Fruit fly (Drosophila melanogaster): Measurements from ENCODE around the gene CG6763.

Gene CG6763

dm6 chr3R:23327707-23328106, 43.9 kb downstream of the CG6763 start:
- TF ChIP-seq CG12605 (GFP tag; IDR thresholded peaks at IDR 0.05) (no peak), CG13204 (GFP tag; optimal IDR thresholded peaks at IDR 0.05) (no peak), CG14655 (GFP tag; optimal IDR thresholded peaks at IDR 0.05) (no peak), Ets98B (GFP tag; IDR thresholded peaks at IDR 0.05) (no peak), gl (tag; optimal IDR thresholded peaks at IDR 0.05) (no peak), CG32121 (GFP tag; IDR thresholded peaks at IDR 0.05) (no peak), CG9948 (tag; optimal IDR thresholded peaks at IDR 0.05) (no peak), CG17806 (tag; optimal IDR thresholded peaks at IDR 0.05) (no peak)

- TF ChIP-seq CG10348 (GFP tag; IDR thresholded peaks at IDR 0.05) (no peak), CG17806 (tag; optimal IDR thresholded peaks at IDR 0.05) (no peak), rn (GFP tag; IDR thresholded peaks at IDR 0.05) (no peak), Snoo (tag; optimal IDR thresholded peaks at IDR 0.05) (peak; percentile 24), CG8301 (tag; optimal IDR thresholded peaks at IDR 0.05) (peak; percentile 14), Ets98B (GFP tag; IDR thresholded peaks at IDR 0.05) (no peak), CG32121 (GFP tag; IDR thresholded peaks at IDR 0.05) (no peak), fd96Ca (GFP tag; IDR thresholded peaks at IDR 0.05) (no peak), CG12605 (GFP tag; IDR thresholded peaks at IDR 0.05) (no peak), CG14655 (GFP tag; optimal IDR thresholded peaks at IDR 0.05) (peak; percentile 46), Pif1B (GFP tag; optimal IDR thresholded peaks at IDR 0.05) (peak; percentile 17), D1 (tag; optimal IDR thresholded peaks at IDR 0.05) (peak; percentile 98), EcR (GFP tag; optimal IDR thresholded peaks at IDR 0.05) (no peak), CG8159 (tag; optimal IDR thresholded peaks at IDR 0.05) (no peak), CG9948 (tag; optimal IDR thresholded peaks at IDR 0.05) (no peak), Pif1A (GFP tag; optimal IDR thresholded peaks at IDR 0.05) (no peak), CG34367 (tag; optimal IDR thresholded peaks at IDR 0.05) (peak; percentile 27), CG4496 (GFP tag; IDR thresholded peaks at IDR 0.05) (no peak), gl (tag; optimal IDR thresholded peaks at IDR 0.05) (no peak), CG13204 (GFP tag; optimal IDR thresholded peaks at IDR 0.05) (no peak), CG15710 (tag; optimal IDR thresholded peaks at IDR 0.05) (no peak)
Observed at dm6 chr3R:23331280-23331679, 47.5 kb downstream of the CG6763 start.

dm6 chr3R:23331865-23332367, 48.1 kb downstream of the CG6763 start:
- no peak for TF ChIP-seq CG8301 (tag; optimal IDR thresholded peaks at IDR 0.05)
- TF ChIP-seq CG8159 (tag; optimal IDR thresholded peaks at IDR 0.05), result no peak
- no peak for TF ChIP-seq D1 (tag; optimal IDR thresholded peaks at IDR 0.05)
- no peak for TF ChIP-seq EcR (GFP tag; optimal IDR thresholded peaks at IDR 0.05)
- no peak for TF ChIP-seq CG13204 (GFP tag; optimal IDR thresholded peaks at IDR 0.05)
- TF ChIP-seq CG34367 (tag; optimal IDR thresholded peaks at IDR 0.05), result no peak
- no peak for TF ChIP-seq gl (tag; optimal IDR thresholded peaks at IDR 0.05)
- TF ChIP-seq Pif1A (GFP tag; optimal IDR thresholded peaks at IDR 0.05), result no peak
- TF ChIP-seq CG15710 (tag; optimal IDR thresholded peaks at IDR 0.05), result no peak
- TF ChIP-seq CG10348 (GFP tag; IDR thresholded peaks at IDR 0.05), result no peak
- no peak for TF ChIP-seq Pif1B (GFP tag; optimal IDR thresholded peaks at IDR 0.05)
- no peak for TF ChIP-seq CG12605 (GFP tag; IDR thresholded peaks at IDR 0.05)
- no peak for TF ChIP-seq CG14655 (GFP tag; optimal IDR thresholded peaks at IDR 0.05)
- TF ChIP-seq CG4496 (GFP tag; IDR thresholded peaks at IDR 0.05), result no peak
- no peak for TF ChIP-seq CG17806 (tag; optimal IDR thresholded peaks at IDR 0.05)
- TF ChIP-seq Ets98B (GFP tag; IDR thresholded peaks at IDR 0.05), result no peak
- no peak for TF ChIP-seq CG9948 (tag; optimal IDR thresholded peaks at IDR 0.05)
- TF ChIP-seq Snoo (tag; optimal IDR thresholded peaks at IDR 0.05), result no peak
- no peak for TF ChIP-seq rn (GFP tag; IDR thresholded peaks at IDR 0.05)

- TF ChIP-seq CG34367 (tag; optimal IDR thresholded peaks at IDR 0.05) (peak; percentile 6), Pif1A (GFP tag; optimal IDR thresholded peaks at IDR 0.05) (peak; percentile 19), CG32121 (GFP tag; IDR thresholded peaks at IDR 0.05) (no peak)
Observed at dm6 chr3R:23332535-23333333, 48.9 kb downstream of the CG6763 start.

- TF ChIP-seq rn (GFP tag; IDR thresholded peaks at IDR 0.05) (no peak), CG8301 (tag; optimal IDR thresholded peaks at IDR 0.05) (peak; percentile 37), CG10348 (GFP tag; IDR thresholded peaks at IDR 0.05) (no peak), CG8159 (tag; optimal IDR thresholded peaks at IDR 0.05) (peak; percentile 39), fd96Ca (GFP tag; IDR thresholded peaks at IDR 0.05) (peak; percentile 12; the same call in 1 of the 3 replicates), CG32121 (GFP tag; IDR thresholded peaks at IDR 0.05) (peak; percentile 51), CG13204 (GFP tag; optimal IDR thresholded peaks at IDR 0.05) (no peak), EcR (GFP tag; optimal IDR thresholded peaks at IDR 0.05) (no peak), Ets98B (GFP tag; IDR thresholded peaks at IDR 0.05) (no peak), CG9948 (tag; optimal IDR thresholded peaks at IDR 0.05) (peak; percentile 51), Pif1B (GFP tag; optimal IDR thresholded peaks at IDR 0.05) (no peak), CG34367 (tag; optimal IDR thresholded peaks at IDR 0.05) (no peak), gl (tag; optimal IDR thresholded peaks at IDR 0.05) (no peak), Snoo (tag; optimal IDR thresholded peaks at IDR 0.05) (no peak), CG15710 (tag; optimal IDR thresholded peaks at IDR 0.05) (no peak), Pif1A (GFP tag; optimal IDR thresholded peaks at IDR 0.05) (no peak), CG4496 (GFP tag; IDR thresholded peaks at IDR 0.05) (no peak), D1 (tag; optimal IDR thresholded peaks at IDR 0.05) (no peak), CG17806 (tag; optimal IDR thresholded peaks at IDR 0.05) (peak; percentile 48), CG12605 (GFP tag; IDR thresholded peaks at IDR 0.05) (0 out of 2 replicates have a peak, but pooled peaks have one; percentile 29), CG14655 (GFP tag; optimal IDR thresholded peaks at IDR 0.05) (peak; percentile 33)
Observed at dm6 chr3R:23333334-23334035, 49.7 kb downstream of the CG6763 start.
